Worm (Caenorhabditis elegans): ENCODE measurements around the gene srbc-21.

The srbc-21 gene

DNA sequence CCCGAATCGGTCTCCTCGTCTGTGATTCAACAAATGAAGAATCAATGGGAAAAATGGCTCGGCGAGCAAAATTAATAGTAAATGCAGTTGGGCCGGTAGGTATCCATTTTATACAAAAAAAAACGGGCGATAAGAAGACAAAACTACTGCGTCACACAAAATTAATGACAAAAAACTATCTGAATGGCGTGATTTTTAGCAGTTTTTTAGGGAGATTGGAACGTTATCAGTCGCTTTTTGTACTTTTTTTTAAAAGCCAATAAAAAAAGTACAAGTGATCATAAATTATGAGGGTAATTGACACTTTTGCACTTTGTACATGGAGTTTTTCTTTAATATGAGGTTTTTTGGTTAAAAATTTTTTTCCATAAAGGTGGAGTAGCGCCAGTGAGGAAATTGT is 32.2 kb upstream of the srbc-21 start:
- TF ChIP-seq ceh-82 (tag; optimal IDR thresholded peaks at IDR 0.05), result no peak
- TF ChIP-seq nhr-25 (tag; optimal IDR thresholded peaks at IDR 0.05; ENCODE audit: borderline replicate concordance, insufficient read depth), result no peak
- TF ChIP-seq ceh-62 (tag; optimal IDR thresholded peaks at IDR 0.05), result no peak
- no peak for TF ChIP-seq T20F7.1 (GFP tag; optimal IDR thresholded peaks at IDR 0.05)
- TF ChIP-seq lsy-2 (tag; optimal IDR thresholded peaks at IDR 0.05), result no peak
- TF ChIP-seq fkh-10 (GFP tag; optimal IDR thresholded peaks at IDR 0.05), result no peak
- TF ChIP-seq ces-1 (GFP tag; optimal IDR thresholded peaks at IDR 0.05), result no peak
- TF ChIP-seq nhr-10 (tag; optimal IDR thresholded peaks at IDR 0.05), result no peak
- TF ChIP-seq zag-1 (tag; optimal IDR thresholded peaks at IDR 0.05), result no peak
- TF ChIP-seq F49E8.2 (tag; optimal IDR thresholded peaks at IDR 0.05; ENCODE audit: borderline replicate concordance), result no peak
- no peak for TF ChIP-seq skn-1 (tag; optimal IDR thresholded peaks at IDR 0.05)
- TF ChIP-seq Y5F2A.4 (GFP tag; optimal IDR thresholded peaks at IDR 0.05), result no peak
- TF ChIP-seq set-16 (GFP tag; IDR thresholded peaks at IDR 0.05), result no peak
- no peak for TF ChIP-seq ctbp-1 (GFP tag; IDR thresholded peaks at IDR 0.05)
- TF ChIP-seq php-3 (GFP tag; IDR thresholded peaks at IDR 0.05), result peak; percentile 94
- no peak for TF ChIP-seq ceh-44 (GFP tag; IDR thresholded peaks at IDR 0.05)
- TF ChIP-seq snpc-4 (tag; optimal IDR thresholded peaks at IDR 0.05), result no peak
- TF ChIP-seq nhr-11 (tag; optimal IDR thresholded peaks at IDR 0.05), result no peak
- no peak for TF ChIP-seq daf-16 (GFP tag; optimal IDR thresholded peaks at IDR 0.05)
- TF ChIP-seq daf-16 (tag; optimal IDR thresholded peaks at IDR 0.05), result peak; percentile 10
- no peak for TF ChIP-seq daf-8 (GFP tag; IDR thresholded peaks at IDR 0.05)
- no peak for TF ChIP-seq vab-7 (GFP tag; IDR thresholded peaks at IDR 0.05)
- TF ChIP-seq mdl-1 (tag; optimal IDR thresholded peaks at IDR 0.05), result no peak
- TF ChIP-seq unc-130 (GFP tag; optimal IDR thresholded peaks at IDR 0.05), result no peak
- TF ChIP-seq zip-2 (tag; optimal IDR thresholded peaks at IDR 0.05), result no peak
- TF ChIP-seq duxl-1 (tag; optimal IDR thresholded peaks at IDR 0.05; ENCODE audit: poor library complexity), result no peak
- no peak for TF ChIP-seq aly-2 (tag; optimal IDR thresholded peaks at IDR 0.05)
- no peak for TF ChIP-seq ama-1 (optimal IDR thresholded peaks at IDR 0.05)
- no peak for TF ChIP-seq T26A8.4 (GFP tag; IDR thresholded peaks at IDR 0.05)
- TF ChIP-seq nhr-28 (tag; optimal IDR thresholded peaks at IDR 0.05), result peak; percentile 1
- TF ChIP-seq mxl-3 (GFP tag; optimal IDR thresholded peaks at IDR 0.05), result no peak
- no peak for TF ChIP-seq egl-43 (GFP tag; IDR thresholded peaks at IDR 0.05)
- no peak for TF ChIP-seq unc-39 (tag; optimal IDR thresholded peaks at IDR 0.05)
- no peak for TF ChIP-seq daf-12 (tag; optimal IDR thresholded peaks at IDR 0.05)
- TF ChIP-seq pqm-1 (tag; optimal IDR thresholded peaks at IDR 0.05), result peak; percentile 72
- TF ChIP-seq Y48G9A.11 (GFP tag; IDR thresholded peaks at IDR 0.05), result no peak
- peak; percentile 78 for TF ChIP-seq tra-1 (GFP tag; IDR thresholded peaks at IDR 0.05)
- TF ChIP-seq F10B5.3 (tag; optimal IDR thresholded peaks at IDR 0.05), result no peak
- TF ChIP-seq fos-1 (tag; optimal IDR thresholded peaks at IDR 0.05), result no peak
- TF ChIP-seq lim-7 (GFP tag; IDR thresholded peaks at IDR 0.05), result no peak
- no peak for TF ChIP-seq mdt-29 (GFP tag; IDR thresholded peaks at IDR 0.05)
- no peak for TF ChIP-seq mep-1 (tag; optimal IDR thresholded peaks at IDR 0.05)
- no peak for TF ChIP-seq ztf-7 (tag; optimal IDR thresholded peaks at IDR 0.05)
- TF ChIP-seq madf-5 (GFP tag; IDR thresholded peaks at IDR 0.05), result no peak
- TF ChIP-seq dmd-6 (GFP tag; IDR thresholded peaks at IDR 0.05), result peak; percentile 86
- TF ChIP-seq lin-15B (tag; optimal IDR thresholded peaks at IDR 0.05), result no peak
- TF ChIP-seq snpc-1.2 (GFP tag; IDR thresholded peaks at IDR 0.05), result no peak
- TF ChIP-seq hlh-11 (tag; optimal IDR thresholded peaks at IDR 0.05), result peak; percentile 39
- TF ChIP-seq ceh-20 (GFP tag; IDR thresholded peaks at IDR 0.05), result peak; percentile 83
- TF ChIP-seq dve-1 (tag; optimal IDR thresholded peaks at IDR 0.05; ENCODE audit: insufficient read depth), result peak; percentile 51

Measured in whole organism, L4 larva.